Fruit fly (Drosophila melanogaster) whole organism, embryonic: ENCODE measurements around the gene beag.

ENCODE experiments used
- ATbp ChIP-seq: fragments of 200-800 bp; sonication (Bioruptor generic); optimal IDR thresholded peaks from 2 replicates; lab custom pipeline; 2017; ENCODE audit warnings: missing biosample characterization, mild to moderate bottlenecking, missing genetic modification characterization, missing genetic modification reagents
- Aef1 ChIP-seq: fragments of 200-800 bp; sonication (Bioruptor generic); IDR thresholded peaks from 3 replicates; pipeline ENCODE4 v1.3.6; 2022; ENCODE audit warnings: missing biosample characterization, missing genetic modification characterization
- B-H2 ChIP-seq: fragments of 200-800 bp; sonication (Bioruptor generic); optimal IDR thresholded peaks from 2 replicates; lab custom pipeline; 2018; ENCODE audit warnings: missing biosample characterization, mild to moderate bottlenecking, missing genetic modification characterization
- Bgb ChIP-seq: fragments of 200-800 bp; sonication (Bioruptor generic); IDR thresholded peaks from 2 replicates; pipeline ENCODE4 v1.3.6; 2022; ENCODE audit warnings: missing biosample characterization, missing genetic modification characterization; ENCODE audit not compliant: partially characterized antibody
- CG1024 ChIP-seq: fragments of 200-800 bp; sonication (Bioruptor generic); IDR thresholded peaks from 2 replicates; pipeline ENCODE4 v1.3.6; 2022; ENCODE audit warnings: missing biosample characterization, missing genetic modification characterization
- CG10462 ChIP-seq: fragments of 200-800 bp; sonication (Bioruptor generic); optimal IDR thresholded peaks from 2 replicates; lab custom pipeline; 2016; ENCODE audit warnings: missing biosample characterization, missing genetic modification characterization
- CG10543 ChIP-seq: fragments of 200-800 bp; sonication (Bioruptor generic); optimal IDR thresholded peaks from 3 replicates; lab custom pipeline; 2017; ENCODE audit warnings: missing biosample characterization, mild to moderate bottlenecking, missing genetic modification characterization, moderate library complexity
- CG11560 ChIP-seq: fragments of 200-800 bp; sonication (Bioruptor generic); IDR thresholded peaks from 3 replicates; pipeline ENCODE4 v1.3.6; 2022; ENCODE audit warnings: missing biosample characterization, missing genetic modification characterization
- CG12219 ChIP-seq: fragments of 200-800 bp; sonication (Bioruptor generic); optimal IDR thresholded peaks from 3 replicates; lab custom pipeline; 2018; ENCODE audit warnings: missing biosample characterization, mild to moderate bottlenecking, missing genetic modification characterization
- CG12659 ChIP-seq: fragments of 200-800 bp; sonication (Bioruptor generic); optimal IDR thresholded peaks from 3 replicates; lab custom pipeline; 2017; ENCODE audit warnings: mild to moderate bottlenecking, missing biosample characterization, missing genetic modification reagents, missing genetic modification characterization
- CG12942 ChIP-seq: fragments of 200-800 bp; sonication (Bioruptor generic); optimal IDR thresholded peaks from 3 replicates; lab custom pipeline; 2016; ENCODE audit warnings: missing biosample characterization, missing genetic modification characterization
- CG14710 ChIP-seq: fragments of 200-800 bp; sonication (Bioruptor generic); optimal IDR thresholded peaks from 3 replicates; lab custom pipeline; 2019; ENCODE audit warnings: missing biosample characterization, mild to moderate bottlenecking, missing genetic modification characterization, moderate library complexity
- CG15479 ChIP-seq: fragments of 200-800 bp; sonication (Bioruptor generic); optimal IDR thresholded peaks from 3 replicates; lab custom pipeline; 2019; ENCODE audit warnings: missing biosample characterization, mild to moderate bottlenecking, missing genetic modification characterization, moderate library complexity
- CG17802 ChIP-seq: fragments of 200-800 bp; sonication (Bioruptor generic); optimal IDR thresholded peaks from 2 replicates; lab custom pipeline; 2018; ENCODE audit warnings: missing biosample characterization, mild to moderate bottlenecking, missing genetic modification characterization, moderate library complexity
- CG17829 ChIP-seq: fragments of 200-800 bp; optimal IDR thresholded peaks from 2 replicates; lab custom pipeline; 2019; ENCODE audit warnings: missing biosample characterization, mild to moderate bottlenecking, missing genetic modification characterization, moderate library complexity
- CG18764 ChIP-seq: fragments of 200-800 bp; sonication (Bioruptor generic); optimal IDR thresholded peaks from 3 replicates; lab custom pipeline; 2016; ENCODE audit warnings: missing biosample characterization, missing genetic modification characterization
- CG3163 ChIP-seq: fragments of 200-800 bp; sonication (Bioruptor generic); optimal IDR thresholded peaks from 3 replicates; lab custom pipeline; 2016; ENCODE audit warnings: missing biosample characterization, missing genetic modification characterization
- CG32532 ChIP-seq: fragments of 200-800 bp; sonication (Bioruptor generic); IDR thresholded peaks from 2 replicates; pipeline ENCODE4 v1.3.6; 2022; ENCODE audit warnings: missing biosample characterization, missing genetic modification characterization
- CG33213 ChIP-seq: fragments of 200-800 bp; sonication (Bioruptor generic); optimal IDR thresholded peaks from 3 replicates; lab custom pipeline; 2016; ENCODE audit warnings: missing biosample characterization, missing genetic modification characterization
- CG34376 ChIP-seq: fragments of 200-800 bp; sonication (Bioruptor generic); optimal IDR thresholded peaks from 2 replicates; lab custom pipeline; 2018; ENCODE audit warnings: missing biosample characterization, mild to moderate bottlenecking, missing genetic modification characterization
- CG34422 ChIP-seq: fragments of 200-800 bp; sonication (Bioruptor generic); IDR thresholded peaks from 3 replicates; pipeline ENCODE4 v1.3.6; 2022; ENCODE audit warnings: missing biosample characterization, missing genetic modification characterization
- CG4424 ChIP-seq: fragments of 200-800 bp; sonication (Bioruptor generic); optimal IDR thresholded peaks from 3 replicates; lab custom pipeline; 2016; ENCODE audit warnings: missing biosample characterization, missing genetic modification characterization
- CG5953 ChIP-seq: fragments of 200-800 bp; sonication (Bioruptor generic); IDR thresholded peaks from 2 replicates; pipeline ENCODE4 v1.3.6; 2022; ENCODE audit warnings: missing biosample characterization, missing genetic modification characterization
- CG6765 ChIP-seq: fragments of 200-800 bp; sonication (Bioruptor generic); optimal IDR thresholded peaks from 3 replicates; lab custom pipeline; 2017; ENCODE audit warnings: missing biosample characterization, mild to moderate bottlenecking, missing genetic modification characterization
- Camta ChIP-seq: fragments of 200-800 bp; sonication (Bioruptor generic); optimal IDR thresholded peaks from 2 replicates; lab custom pipeline; 2016; ENCODE audit warnings: missing biosample characterization, missing genetic modification characterization
- CoRest ChIP-seq: fragments of 200-800 bp; sonication (Bioruptor generic); optimal IDR thresholded peaks from 3 replicates; lab custom pipeline; 2018; ENCODE audit warnings: missing biosample characterization, mild to moderate bottlenecking, missing genetic modification characterization, moderate library complexity
- Dek ChIP-seq: fragments of 200-800 bp; sonication (Bioruptor generic); optimal IDR thresholded peaks from 3 replicates; lab custom pipeline; 2019; ENCODE audit warnings: missing biosample characterization, mild to moderate bottlenecking, missing genetic modification characterization, moderate library complexity
- Dp ChIP-seq: fragments of 200-800 bp; sonication (Bioruptor generic); optimal IDR thresholded peaks from 2 replicates; lab custom pipeline; 2018; ENCODE audit warnings: missing biosample characterization, mild to moderate bottlenecking, missing genetic modification characterization, moderate library complexity
- ERR ChIP-seq: fragments of 200-800 bp; sonication (Bioruptor generic); optimal IDR thresholded peaks from 2 replicates; lab custom pipeline; 2016; ENCODE audit warnings: missing biosample characterization, missing genetic modification characterization
- Gug ChIP-seq: fragments of 200-800 bp; sonication (Bioruptor generic); IDR thresholded peaks from 4 replicates; pipeline ENCODE4 v1.3.6; 2022; ENCODE audit warnings: missing biosample characterization, missing genetic modification characterization
- Hand ChIP-seq: fragments of 200-800 bp; sonication (Bioruptor generic); optimal IDR thresholded peaks from 2 replicates; lab custom pipeline; 2017; ENCODE audit warnings: mild to moderate bottlenecking, missing biosample characterization, missing genetic modification reagents, missing genetic modification characterization
- aop ChIP-seq: fragments of 200-800 bp; sonication (Bioruptor generic); IDR thresholded peaks from 2 replicates; pipeline ENCODE4 v1.3.6; 2022; ENCODE audit warnings: missing biosample characterization, missing genetic modification characterization
- bsh ChIP-seq, 2 experiments: fragments of 200-800 bp; sonication (Bioruptor generic); optimal IDR thresholded peaks; 2 replicates each; lab custom pipeline; 2017 to 2018; ENCODE audit warnings: mild to moderate bottlenecking in 2 of 2, missing biosample characterization in 2 of 2, missing genetic modification characterization in 2 of 2, moderate library complexity in 1 of 2
- chinmo ChIP-seq: fragments of 200-800 bp; sonication (Bioruptor generic); IDR thresholded peaks from 4 replicates; pipeline ENCODE4 v1.3.6; 2022; ENCODE audit warnings: missing biosample characterization, missing genetic modification characterization; ENCODE audit not compliant: partially characterized antibody
- disco-r ChIP-seq: fragments of 200-800 bp; sonication (Bioruptor generic); optimal IDR thresholded peaks from 2 replicates; lab custom pipeline; 2016; ENCODE audit warnings: missing biosample characterization, missing genetic modification characterization
- fru ChIP-seq: fragments of >200 bp; optimal IDR thresholded peaks from 2 replicates; lab custom pipeline; 2017
- insv ChIP-seq, 2 experiments: fragments of 200-800 bp; sonication (Bioruptor generic); optimal IDR thresholded peaks; 3 replicates each; lab custom pipeline; 2016 to 2018; ENCODE audit warnings: missing biosample characterization in 2 of 2, missing genetic modification characterization in 2 of 2
- jumu ChIP-seq: fragments of 200-800 bp; sonication (Bioruptor generic); optimal IDR thresholded peaks from 3 replicates; lab custom pipeline; 2016; ENCODE audit warnings: missing biosample characterization, missing genetic modification characterization
- pb ChIP-seq: fragments of 200-800 bp; sonication (Bioruptor generic); optimal IDR thresholded peaks from 3 replicates; lab custom pipeline; 2016; ENCODE audit warnings: missing biosample characterization, missing genetic modification characterization
- peb ChIP-seq: fragments of 200-800 bp; sonication (Bioruptor generic); IDR thresholded peaks from 2 replicates; pipeline ENCODE4 v1.3.6; 2022; ENCODE audit warnings: missing biosample characterization, missing genetic modification characterization
- pnt ChIP-seq: fragments of 200-800 bp; sonication (Bioruptor generic); optimal IDR thresholded peaks from 3 replicates; lab custom pipeline; 2016; ENCODE audit warnings: missing biosample characterization, missing genetic modification characterization
- ranshi ChIP-seq: fragments of 200-800 bp; sonication (Bioruptor generic); IDR thresholded peaks from 2 replicates; pipeline ENCODE4 v1.3.6; 2022; ENCODE audit warnings: missing biosample characterization, missing genetic modification characterization
- repo ChIP-seq: fragments of 200-800 bp; sonication (Bioruptor generic); optimal IDR thresholded peaks from 2 replicates; lab custom pipeline; 2016; ENCODE audit warnings: missing biosample characterization, missing genetic modification characterization
- ro ChIP-seq: fragments of 200-800 bp; sonication (Bioruptor generic); IDR thresholded peaks from 2 replicates; pipeline ENCODE4 v1.3.6; 2022; ENCODE audit warnings: missing biosample characterization, missing genetic modification characterization
- salm ChIP-seq: fragments of 200-800 bp; sonication (Bioruptor generic); optimal IDR thresholded peaks from 2 replicates; lab custom pipeline; 2018; ENCODE audit warnings: missing biosample characterization, mild to moderate bottlenecking, missing genetic modification characterization
- slou ChIP-seq: fragments of 200-800 bp; sonication (Bioruptor generic); optimal IDR thresholded peaks from 3 replicates; lab custom pipeline; 2016; ENCODE audit warnings: missing biosample characterization, missing genetic modification characterization
- sug ChIP-seq: fragments of 200-800 bp; optimal IDR thresholded peaks from 2 replicates; lab custom pipeline; 2019; ENCODE audit warnings: missing biosample characterization, mild to moderate bottlenecking, missing genetic modification characterization, moderate library complexity
- trem ChIP-seq: fragments of 200-800 bp; optimal IDR thresholded peaks from 3 replicates; lab custom pipeline; 2019; ENCODE audit warnings: missing biosample characterization, mild to moderate bottlenecking, missing genetic modification characterization, moderate library complexity
- wdn ChIP-seq: fragments of 200-800 bp; sonication (Bioruptor generic); IDR thresholded peaks from 2 replicates; pipeline ENCODE4 v1.3.6; 2022; ENCODE audit warnings: missing biosample characterization, missing genetic modification characterization
- wor ChIP-seq: fragments of 200-800 bp; sonication (Bioruptor generic); IDR thresholded peaks from 2 replicates; pipeline ENCODE4 v1.3.6; 2022; ENCODE audit warnings: missing biosample characterization, missing genetic modification characterization

The beag gene

DNA sequence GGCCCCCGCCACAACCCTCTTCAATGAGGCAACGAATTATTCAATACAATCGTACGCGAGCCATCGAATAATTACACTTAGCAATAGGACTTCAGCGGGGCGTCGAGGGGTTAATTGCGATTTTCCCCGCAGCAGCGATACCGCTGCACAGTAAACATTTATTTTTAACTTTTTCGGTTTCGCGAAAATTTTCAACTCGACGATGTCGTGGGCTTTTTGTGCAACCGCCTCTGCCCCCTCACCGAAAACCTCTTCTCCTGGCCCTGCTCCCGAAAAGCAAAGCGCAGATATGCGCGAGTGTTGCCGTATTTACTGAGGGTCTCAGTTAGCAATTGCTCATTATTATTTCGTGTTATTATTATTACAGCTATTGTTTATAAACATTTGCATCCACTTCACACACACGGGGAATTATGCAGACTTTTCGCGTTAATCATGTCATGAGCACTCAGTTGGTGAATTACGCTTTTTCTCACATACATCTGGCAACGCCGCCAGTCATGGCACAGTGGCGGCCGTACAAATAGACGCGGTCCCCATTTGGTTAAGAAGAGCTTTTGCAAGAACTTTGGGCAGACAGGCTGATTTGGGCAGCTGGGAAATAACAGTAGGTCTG is 51.0 kb downstream of the beag start (continued):
- TF ChIP-seq pnt (GFP tag; lab: Kevin White, UChicago) (peak; percentile 45), Dek (tag; lab: Kevin White, UChicago) (peak; percentile 52), CG33213 (peak; percentile 22), CG5953 (GFP tag; lab: Robert Waterston, UW) (no peak), Hand (GFP tag; lab: Kevin White, UChicago) (no peak), B-H2 (GFP tag; lab: Kevin White, UChicago) (peak; percentile 58), jumu (peak; percentile 49), Bgb (GFP tag; lab: Robert Waterston, UW) (no peak), CG15479 (peak; percentile 6), repo (GFP tag; lab: Kevin White, UChicago) (no peak), Gug (GFP tag; lab: Robert Waterston, UW) (peak; percentile 31; the same call in 1 of the 4 replicates), CG17802 (tag; lab: Kevin White, UChicago) (no peak), disco-r (peak; percentile 45), slou (GFP tag; lab: Kevin White, UChicago) (no peak), CG17829 (tag; lab: Kevin White, UChicago) (peak; percentile 30), trem (tag; lab: Kevin White, UChicago) (peak; percentile 39), CG11560 (tag; lab: Robert Waterston, UW) (no peak), wor (no peak), CG14710 (peak; percentile 26), CG12219 (GFP tag; lab: Kevin White, UChicago) (no peak), insv (GFP tag; optimal IDR thresholded peaks at IDR 0.05; lab: Kevin White, UChicago) (peak in 1 of 2 experiments; percentile 15), salm (tag; lab: Kevin White, UChicago) (no peak), CG10462 (GFP tag; lab: Kevin White, UChicago) (no peak), fru (lab: Kevin White, UChicago) (no peak), ERR (GFP tag; lab: Kevin White, UChicago) (peak; percentile 24), CG3163 (peak; percentile 56), pb (GFP tag; lab: Kevin White, UChicago) (peak; percentile 63), ranshi (peak; percentile 29; the same call in 1 of the 2 replicates), Dp (GFP tag; lab: Kevin White, UChicago) (peak; percentile 23), wdn (GFP tag; lab: Robert Waterston, UW) (no peak), Camta (GFP tag; lab: Kevin White, UChicago) (peak; percentile 44), CG34422 (GFP tag; lab: Robert Waterston, UW) (peak; percentile 52; the same call in 1 of the 3 replicates), CoRest (tag; lab: Kevin White, UChicago) (peak; percentile 60), CG32532 (GFP tag; lab: Robert Waterston, UW) (peak; percentile 34; the same call in 1 of the 2 replicates), CG18764 (GFP tag; lab: Kevin White, UChicago) (no peak), CG1024 (GFP tag; lab: Robert Waterston, UW) (peak; percentile 30; the same call in 1 of the 2 replicates), sug (tag; lab: Kevin White, UChicago) (peak; percentile 66), ro (no peak), CG12942 (peak; percentile 40), Aef1 (no peak), CG6765 (GFP tag; lab: Kevin White, UChicago) (peak; percentile 9), bsh (GFP tag; optimal IDR thresholded peaks at IDR 0.05; lab: Kevin White, UChicago) (peak in 1 of 2 experiments; percentile 55), ATbp (no peak), CG34376 (GFP tag; lab: Kevin White, UChicago) (peak; percentile 73), CG12659 (GFP tag; lab: Kevin White, UChicago) (peak; percentile 61), chinmo (GFP tag; lab: Robert Waterston, UW) (peak; percentile 46; the same call in 1 of the 4 replicates), CG10543 (GFP tag; lab: Kevin White, UChicago) (peak; percentile 78), CG4424 (peak; percentile 25), peb (GFP tag; lab: Robert Waterston, UW) (0 out of 2 replicates have a peak, but pooled peaks have one; percentile 6), aop (GFP tag; lab: Robert Waterston, UW) (no peak)
